Fruit fly (Drosophila melanogaster): ENCODE results near the gene mira.

mira gene

DNA sequence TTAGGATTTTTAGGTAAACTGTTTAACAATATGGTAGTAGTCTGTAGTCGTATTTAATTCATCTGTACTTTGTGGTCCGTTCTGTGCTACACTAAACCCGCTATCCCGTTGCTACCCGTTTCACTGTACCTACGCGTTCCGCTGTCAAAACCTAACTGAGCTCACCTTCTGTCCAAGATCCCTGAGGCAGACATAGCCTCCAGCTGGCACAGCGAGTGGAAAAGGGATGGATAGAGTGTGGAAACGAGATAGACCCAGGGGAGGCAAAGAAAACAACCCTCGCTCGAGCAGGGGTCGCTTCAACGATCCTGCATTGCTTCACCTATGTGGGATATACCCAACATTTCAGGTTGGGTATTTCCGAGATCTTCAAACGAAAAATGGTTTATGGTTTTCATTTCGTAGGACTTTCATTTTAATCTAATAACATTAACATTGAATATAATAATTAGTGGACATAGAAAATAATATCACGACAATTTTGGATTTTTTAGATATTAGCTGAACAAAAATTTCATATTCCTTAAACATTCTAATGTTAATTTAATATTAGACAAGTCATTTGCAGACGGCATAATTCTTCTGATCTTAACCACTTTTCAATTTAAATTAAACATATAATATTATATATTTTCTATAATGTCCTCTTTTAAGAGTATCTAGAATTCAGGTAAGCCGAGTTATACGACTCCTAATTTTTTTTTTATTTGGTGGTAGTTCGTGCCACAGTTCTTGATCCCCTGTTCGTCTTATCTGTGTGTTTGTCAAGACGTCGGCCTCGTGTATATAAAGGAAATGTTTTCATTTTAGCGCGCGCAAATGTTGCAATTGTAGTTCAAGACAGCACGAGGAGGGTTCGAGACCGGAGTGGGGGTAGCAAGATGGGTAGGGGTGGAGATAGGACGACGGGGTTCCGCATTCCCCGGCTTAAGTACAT lies at the start of gene mira (continued):
- TF ChIP-seq Scr (GFP tag; IDR thresholded peaks at IDR 0.05; ENCODE audit: partially characterized antibody) (no peak), Sry-δ (GFP tag; optimal IDR thresholded peaks at IDR 0.05) (no peak), D19B (GFP tag; optimal IDR thresholded peaks at IDR 0.05) (no peak), ase (GFP tag; IDR thresholded peaks at IDR 0.05) (no peak), chif (GFP tag; optimal IDR thresholded peaks at IDR 0.05) (no peak), Bdp1 (GFP tag; optimal IDR thresholded peaks at IDR 0.05) (no peak), fu2 (GFP tag; optimal IDR thresholded peaks at IDR 0.05) (no peak), chinmo (GFP tag; IDR thresholded peaks at IDR 0.05; ENCODE audit: partially characterized antibody) (no peak), CG17359 (tag; optimal IDR thresholded peaks at IDR 0.05) (no peak), CG1529 (GFP tag; optimal IDR thresholded peaks at IDR 0.05) (no peak), CG13287 (GFP tag; IDR thresholded peaks at IDR 0.05; ENCODE audit: partially characterized antibody) (no peak), ab (GFP tag; optimal IDR thresholded peaks at IDR 0.05) (no peak), grn (GFP tag; optimal IDR thresholded peaks at IDR 0.05) (no peak), danr (GFP tag; IDR thresholded peaks at IDR 0.05) (no peak), kah (GFP tag; optimal IDR thresholded peaks at IDR 0.05) (no peak), lmd (GFP tag; IDR thresholded peaks at IDR 0.05) (no peak), chn (GFP tag; optimal IDR thresholded peaks at IDR 0.05) (no peak), gsb (GFP tag; IDR thresholded peaks at IDR 0.05) (no peak), so (GFP tag; IDR thresholded peaks at IDR 0.05) (no peak), H15 (GFP tag; IDR thresholded peaks at IDR 0.05) (no peak), slou (GFP tag; optimal IDR thresholded peaks at IDR 0.05) (no peak), YL-1 (GFP tag; optimal IDR thresholded peaks at IDR 0.05) (no peak), CG1832 (GFP tag; optimal IDR thresholded peaks at IDR 0.05) (peak; percentile 84), dpn (GFP tag; optimal IDR thresholded peaks at IDR 0.05) (no peak), CG10147 (GFP tag; optimal IDR thresholded peaks at IDR 0.05) (no peak), esg (GFP tag; conservative IDR thresholded peaks at IDR 0.05) (no peak), CG9609 (GFP tag; optimal IDR thresholded peaks at IDR 0.05) (no peak), CG13775 (GFP tag; optimal IDR thresholded peaks at IDR 0.05) (peak; percentile 27), Ets65A (GFP tag) (no peak), gt (GFP tag; IDR thresholded peaks at IDR 0.05) (no peak), cato (GFP tag; optimal IDR thresholded peaks at IDR 0.05; ENCODE audit: borderline replicate concordance) (no peak), tup (GFP tag; optimal IDR thresholded peaks at IDR 0.05) (no peak), Nf-YB (GFP tag; optimal IDR thresholded peaks at IDR 0.05) (no peak), CG9727 (GFP tag; optimal IDR thresholded peaks at IDR 0.05) (peak; percentile 73), CG16863 (GFP tag; optimal IDR thresholded peaks at IDR 0.05) (no peak), CG2889 (GFP tag; IDR thresholded peaks at IDR 0.05) (no peak), CG11085 (GFP tag; IDR thresholded peaks at IDR 0.05) (no peak), CG7745 (tag; optimal IDR thresholded peaks at IDR 0.05) (no peak), toy (GFP tag; IDR thresholded peaks at IDR 0.05) (no peak), CG4854 (GFP tag; optimal IDR thresholded peaks at IDR 0.05) (no peak), da (GFP tag; optimal IDR thresholded peaks at IDR 0.05) (peak; percentile 19), tio (GFP tag; optimal IDR thresholded peaks at IDR 0.05) (no peak), D19A (tag; optimal IDR thresholded peaks at IDR 0.05) (peak; percentile 99), CG7556 (GFP tag; optimal IDR thresholded peaks at IDR 0.05) (peak; percentile 34), klu (GFP tag; IDR thresholded peaks at IDR 0.05) (no peak), sisA (GFP tag; IDR thresholded peaks at IDR 0.05) (no peak), Bteb2 (GFP tag; optimal IDR thresholded peaks at IDR 0.05) (no peak), CG4360 (GFP tag; IDR thresholded peaks at IDR 0.05) (no peak), CG6791 (GFP tag; IDR thresholded peaks at IDR 0.05; ENCODE audit: partially characterized antibody) (no peak), CTCF (GFP tag; optimal IDR thresholded peaks at IDR 0.05) (no peak), Usf (GFP tag; optimal IDR thresholded peaks at IDR 0.05) (peak; percentile 5)
